Fruit fly (Drosophila melanogaster) whole organism, adult: Measurements from ENCODE around the gene EMC2A.

ENCODE experiments used
- CG12768 ChIP-seq: fragments of 200-800 bp; sonication (Bioruptor generic); optimal IDR thresholded peaks from 2 replicates; lab custom pipeline; 2017; ENCODE audit warnings: missing biosample characterization, missing genetic modification characterization, mild to moderate bottlenecking, moderate library complexity, missing genetic modification reagents
- CG14711 ChIP-seq: fragments of 200-800 bp; sonication (Bioruptor generic); optimal IDR thresholded peaks from 2 replicates; lab custom pipeline; 2018; ENCODE audit warnings: missing biosample characterization, mild to moderate bottlenecking, missing genetic modification characterization, moderate library complexity
- CG5204 ChIP-seq: fragments of 200-800 bp; sonication (Bioruptor generic); optimal IDR thresholded peaks from 2 replicates; lab custom pipeline; 2016; ENCODE audit warnings: missing biosample characterization, missing genetic modification characterization
- CG7045 ChIP-seq: fragments of 200-800 bp; sonication (Bioruptor generic); optimal IDR thresholded peaks from 2 replicates; lab custom pipeline; 2017; ENCODE audit warnings: missing biosample characterization, mild to moderate bottlenecking, missing genetic modification characterization
- Clk ChIP-seq: fragments of 200-800 bp; sonication (Bioruptor generic); optimal IDR thresholded peaks from 2 replicates; lab custom pipeline; 2017; ENCODE audit warnings: missing biosample characterization, missing genetic modification characterization
- Crg-1 ChIP-seq: fragments of 200-800 bp; sonication (Bioruptor generic); optimal IDR thresholded peaks from 2 replicates; lab custom pipeline; 2016; ENCODE audit warnings: missing biosample characterization, missing genetic modification characterization
- Hr96 ChIP-seq: fragments of 200-800 bp; sonication (Bioruptor generic); optimal IDR thresholded peaks from 2 replicates; lab custom pipeline; 2016; ENCODE audit warnings: missing biosample characterization, missing genetic modification characterization
- bab1 ChIP-seq: fragments of 200-800 bp; sonication (Bioruptor generic); optimal IDR thresholded peaks from 3 replicates; lab custom pipeline; 2019; ENCODE audit warnings: missing biosample characterization, mild to moderate bottlenecking, missing genetic modification characterization, moderate library complexity
- cic ChIP-seq: fragments of 200-800 bp; sonication (Bioruptor generic); optimal IDR thresholded peaks from 2 replicates; lab custom pipeline; 2017; ENCODE audit warnings: missing biosample characterization, mild to moderate bottlenecking, missing genetic modification characterization, moderate library complexity
- cnc ChIP-seq, 2 experiments: fragments of >200 bp; optimal IDR thresholded peaks; 2 replicates each; lab custom pipeline; 2017
- kay ChIP-seq: fragments of 200-800 bp; sonication (Bioruptor generic); peaks from one replicate; lab custom pipeline; 2016; ENCODE audit warnings: missing biosample characterization, missing genetic modification characterization, borderline replicate concordance
- ovo ChIP-seq: fragments of 200-800 bp; sonication (Bioruptor generic); optimal IDR thresholded peaks from 2 replicates; lab custom pipeline; 2016; ENCODE audit warnings: missing biosample characterization, missing genetic modification characterization
- tj ChIP-seq: fragments of 200-800 bp; sonication (Bioruptor generic); optimal IDR thresholded peaks from 3 replicates; lab custom pipeline; 2017; ENCODE audit warnings: missing biosample characterization, mild to moderate bottlenecking, missing genetic modification characterization, moderate library complexity
- toe ChIP-seq: fragments of 200-800 bp; sonication (Bioruptor generic); optimal IDR thresholded peaks from 2 replicates; lab custom pipeline; 2016; ENCODE audit warnings: missing biosample characterization, missing genetic modification characterization

- TF ChIP-seq CG14711 (tag; lab: Kevin White, UChicago) = no peak
- no peak for TF ChIP-seq Hr96 (GFP tag; lab: Kevin White, UChicago)
- TF ChIP-seq CG12768 (GFP tag; lab: Kevin White, UChicago) = no peak
- peak; percentile 79 for TF ChIP-seq kay (GFP tag; lab: Kevin White, UChicago)
- TF ChIP-seq ovo (GFP tag; lab: Kevin White, UChicago) = no peak
- TF ChIP-seq bab1 (GFP tag; lab: Kevin White, UChicago) = no peak
- no peak for TF ChIP-seq toe (GFP tag; lab: Kevin White, UChicago)
- TF ChIP-seq tj (GFP tag; lab: Kevin White, UChicago) = no peak
- TF ChIP-seq cic (GFP tag; lab: Kevin White, UChicago) = no peak
- TF ChIP-seq cnc (optimal IDR thresholded peaks at IDR 0.05; lab: Kevin White, UChicago) = no peak
- TF ChIP-seq CG7045 = no peak
- no peak for TF ChIP-seq CG5204
- TF ChIP-seq Clk (GFP tag; lab: Kevin White, UChicago) = no peak
- no peak for TF ChIP-seq Crg-1 (GFP tag; lab: Kevin White, UChicago)
Measured at dm6 chr3R:16985547-16985946, 10.3 kb downstream of the EMC2A start.
